Worm (Caenorhabditis elegans) whole organism, mixed stage, embryonic: ENCODE results near the gene bath-21.

Experiments
- blmp-1 ChIP-seq: fragments of 150-350 bp; optimal IDR thresholded peaks from 2 replicates; lab custom pipeline; 2014; ENCODE audit warnings: missing biosample characterization, missing genetic modification characterization
- ceh-83 ChIP-seq: fragments of 200-800 bp; sonication (Bioruptor generic); optimal IDR thresholded peaks from 2 replicates; lab custom pipeline; 2018; ENCODE audit warnings: mild to moderate bottlenecking, missing genetic modification characterization, missing compliant biosample characterization
- ces-1 ChIP-seq: fragments of 150-350 bp; optimal IDR thresholded peaks from 2 replicates; lab custom pipeline; 2014; ENCODE audit warnings: missing biosample characterization, missing genetic modification reagents, missing genetic modification characterization
- elt-3 ChIP-seq: fragments of 150-350 bp; optimal IDR thresholded peaks from 2 replicates; lab custom pipeline; 2014; ENCODE audit warnings: missing biosample characterization, missing genetic modification characterization
- mab-5 ChIP-seq: fragments of 150-350 bp; optimal IDR thresholded peaks from 2 replicates; lab custom pipeline; 2014; ENCODE audit warnings: missing biosample characterization, missing genetic modification characterization
- mls-2 ChIP-seq: sonication (generic microtip); optimal IDR thresholded peaks from 2 replicates; lab custom pipeline; 2016; ENCODE audit warnings: mild to moderate bottlenecking, missing genetic modification characterization, moderate library complexity, missing compliant biosample characterization
- nhr-12 ChIP-seq: fragments of 150-350 bp; optimal IDR thresholded peaks from 2 replicates; lab custom pipeline; 2014; ENCODE audit warnings: missing biosample characterization, missing genetic modification characterization
- nhr-237 ChIP-seq: fragments of 150-350 bp; optimal IDR thresholded peaks from 2 replicates; lab custom pipeline; 2014; ENCODE audit warnings: missing biosample characterization, missing genetic modification characterization
- nhr-28 ChIP-seq: fragments of 150-350 bp; optimal IDR thresholded peaks from 2 replicates; lab custom pipeline; 2014; ENCODE audit warnings: missing biosample characterization, missing genetic modification characterization
- nhr-76 ChIP-seq: sonication (generic microtip); optimal IDR thresholded peaks from 2 replicates; lab custom pipeline; 2017; ENCODE audit warnings: missing biosample characterization, missing genetic modification characterization
- snpc-4 ChIP-seq: fragments of 150-350 bp; optimal IDR thresholded peaks from 2 replicates; lab custom pipeline; 2014; ENCODE audit warnings: missing biosample characterization, missing genetic modification characterization
- unc-39 ChIP-seq: fragments of 150-350 bp; optimal IDR thresholded peaks from 2 replicates; lab custom pipeline; 2014; ENCODE audit warnings: missing biosample characterization, missing genetic modification characterization
- unc-62 ChIP-seq: fragments of 150-350 bp; optimal IDR thresholded peaks from 2 replicates; lab custom pipeline; 2014; ENCODE audit warnings: missing biosample characterization, missing genetic modification reagents, missing genetic modification characterization
- ztf-11 ChIP-seq: fragments of 150-350 bp; optimal IDR thresholded peaks from 2 replicates; lab custom pipeline; 2014; ENCODE audit warnings: missing biosample characterization, missing genetic modification characterization

DNA sequence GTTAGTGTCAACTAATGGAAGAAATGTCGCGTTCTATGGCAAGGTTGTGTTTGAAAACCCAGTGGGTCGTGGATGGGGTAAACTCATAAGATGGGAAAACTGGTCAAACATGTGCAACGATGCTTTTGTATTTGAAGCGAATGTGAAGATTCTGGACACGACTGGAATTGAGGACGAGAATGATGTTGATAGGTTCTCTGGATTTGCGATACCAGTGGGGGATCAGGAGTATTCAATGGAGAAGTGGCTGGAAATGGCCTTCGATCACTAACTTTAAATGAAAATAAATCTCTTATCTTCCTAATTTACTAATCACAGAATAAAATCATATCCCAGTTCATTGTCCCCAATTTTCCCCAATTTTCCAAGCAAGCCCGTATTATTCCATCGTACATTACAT is 15.2 kb downstream of the bath-21 start:
- TF ChIP-seq ztf-11 (tag; lab: Kevin White, UChicago) = no peak
- TF ChIP-seq unc-62 (GFP tag; lab: Kevin White, UChicago) = no peak
- no peak for TF ChIP-seq mab-5
- TF ChIP-seq nhr-28 (tag; lab: Kevin White, UChicago) = no peak
- TF ChIP-seq ces-1 (GFP tag; lab: Kevin White, UChicago) = no peak
- TF ChIP-seq snpc-4 (tag; lab: Kevin White, UChicago) = no peak
- no peak for TF ChIP-seq ceh-83 (GFP tag; lab: Kevin White, UChicago)
- TF ChIP-seq nhr-12 (tag; lab: Kevin White, UChicago) = no peak
- TF ChIP-seq blmp-1 (tag; lab: Kevin White, UChicago) = no peak
- no peak for TF ChIP-seq nhr-237 (tag; lab: Kevin White, UChicago)
- no peak for TF ChIP-seq unc-39 (tag; lab: Kevin White, UChicago)
- TF ChIP-seq elt-3 (tag; lab: Kevin White, UChicago) = no peak
- TF ChIP-seq mls-2 (tag; lab: Kevin White, UChicago) = no peak
- TF ChIP-seq nhr-76 (tag; lab: Kevin White, UChicago) = no peak
